Fruit fly (Drosophila melanogaster) whole organism, embryonic: ENCODE measurements around the gene CG16956.

Source experiments
- Bgb ChIP-seq: fragments of 200-800 bp; sonication (Bioruptor generic); IDR thresholded peaks from 2 replicates; pipeline ENCODE4 v1.3.6; 2022; ENCODE audit warnings: missing biosample characterization, missing genetic modification characterization; ENCODE audit not compliant: partially characterized antibody
- BtbVII ChIP-seq: fragments of 200-800 bp; sonication (Bioruptor generic); optimal IDR thresholded peaks from 3 replicates; lab custom pipeline; 2017; ENCODE audit warnings: missing biosample characterization, mild to moderate bottlenecking, missing genetic modification characterization
- CG10979 ChIP-seq: fragments of 200-800 bp; sonication (Bioruptor generic); optimal IDR thresholded peaks from 2 replicates; lab custom pipeline; 2018; ENCODE audit warnings: missing biosample characterization, mild to moderate bottlenecking, missing genetic modification characterization, moderate library complexity
- CG11456 ChIP-seq: fragments of 200-800 bp; sonication (Bioruptor generic); IDR thresholded peaks from 3 replicates; pipeline ENCODE4 v1.3.6; 2022; ENCODE audit warnings: missing biosample characterization, missing genetic modification characterization
- CG12391 ChIP-seq: fragments of 200-800 bp; sonication (Bioruptor generic); optimal IDR thresholded peaks from 3 replicates; lab custom pipeline; 2018; ENCODE audit warnings: missing biosample characterization, mild to moderate bottlenecking, missing genetic modification characterization, moderate library complexity
- CG12769 ChIP-seq: fragments of 200-800 bp; sonication (Bioruptor generic); optimal IDR thresholded peaks from 2 replicates; lab custom pipeline; 2019; ENCODE audit warnings: missing biosample characterization, mild to moderate bottlenecking, missing genetic modification characterization, moderate library complexity
- CG1602 ChIP-seq: fragments of 200-800 bp; sonication (Bioruptor generic); optimal IDR thresholded peaks from 3 replicates; lab custom pipeline; 2016; ENCODE audit warnings: missing biosample characterization, missing genetic modification characterization
- CG1603 ChIP-seq: fragments of 200-800 bp; sonication (Bioruptor generic); optimal IDR thresholded peaks from 2 replicates; lab custom pipeline; 2019; ENCODE audit warnings: missing biosample characterization, mild to moderate bottlenecking, missing genetic modification characterization, moderate library complexity
- CG2875 ChIP-seq: fragments of 200-800 bp; sonication (Bioruptor generic); optimal IDR thresholded peaks from 2 replicates; lab custom pipeline; 2017; ENCODE audit warnings: missing biosample characterization, mild to moderate bottlenecking, missing genetic modification characterization, missing genetic modification reagents
- CG32532 ChIP-seq: fragments of 200-800 bp; sonication (Bioruptor generic); IDR thresholded peaks from 2 replicates; pipeline ENCODE4 v1.3.6; 2022; ENCODE audit warnings: missing biosample characterization, missing genetic modification characterization
- CG4328 ChIP-seq: fragments of 200-800 bp; sonication (Bioruptor generic); optimal IDR thresholded peaks from 3 replicates; lab custom pipeline; 2017; ENCODE audit warnings: missing biosample characterization, missing genetic modification reagents, missing genetic modification characterization
- CG6175 ChIP-seq: fragments of 200-800 bp; sonication (Bioruptor generic); IDR thresholded peaks from 3 replicates; pipeline ENCODE4 v1.3.6; 2022; ENCODE audit warnings: missing biosample characterization, missing genetic modification characterization
- CG7556 ChIP-seq: fragments of 200-800 bp; sonication (Bioruptor generic); optimal IDR thresholded peaks from 2 replicates; lab custom pipeline; 2017; ENCODE audit warnings: missing biosample characterization, mild to moderate bottlenecking, missing genetic modification characterization
- CG8089 ChIP-seq: fragments of 200-800 bp; sonication (Bioruptor generic); optimal IDR thresholded peaks from 3 replicates; lab custom pipeline; 2016; ENCODE audit warnings: missing biosample characterization, missing genetic modification characterization
- CG8924 ChIP-seq: fragments of 200-800 bp; optimal IDR thresholded peaks from 3 replicates; lab custom pipeline; 2019; ENCODE audit warnings: missing biosample characterization, mild to moderate bottlenecking, missing genetic modification characterization, moderate library complexity
- CG9215 ChIP-seq: fragments of 200-800 bp; sonication (Bioruptor generic); IDR thresholded peaks from 2 replicates; pipeline ENCODE4 v1.3.6; 2022; ENCODE audit warnings: missing biosample characterization, missing genetic modification characterization
- Chrac-16 ChIP-seq: fragments of 200-800 bp; sonication (Bioruptor generic); optimal IDR thresholded peaks from 3 replicates; lab custom pipeline; 2016; ENCODE audit warnings: missing biosample characterization, missing genetic modification characterization
- Dp ChIP-seq: fragments of 200-800 bp; sonication (Bioruptor generic); optimal IDR thresholded peaks from 2 replicates; lab custom pipeline; 2018; ENCODE audit warnings: missing biosample characterization, mild to moderate bottlenecking, missing genetic modification characterization, moderate library complexity
- Fer3 ChIP-seq: fragments of 200-800 bp; sonication (Bioruptor generic); optimal IDR thresholded peaks from 2 replicates; lab custom pipeline; 2018; ENCODE audit warnings: missing biosample characterization, mild to moderate bottlenecking, missing genetic modification characterization, moderate library complexity
- Hr51 ChIP-seq, 2 experiments: fragments of 200-800 bp; sonication (Bioruptor generic); optimal IDR thresholded peaks; 2 replicates in 1 of 2; 3 replicates in 1 of 2; lab custom pipeline; 2016 to 2018; ENCODE audit warnings: missing biosample characterization in 2 of 2, missing genetic modification characterization in 2 of 2, mild to moderate bottlenecking in 1 of 2, moderate library complexity in 1 of 2
- Hr78 ChIP-seq, 2 experiments: fragments of 200-800 bp in 1 of 2; fragments of >200 bp in 1 of 2; sonication (Bioruptor generic) in 1 of 2; optimal IDR thresholded peaks; 2 replicates each; lab custom pipeline; 2017 to 2019; ENCODE audit warnings: missing biosample characterization in 2 of 2, missing genetic modification characterization in 2 of 2, mild to moderate bottlenecking in 1 of 2, moderate library complexity in 1 of 2
- Lhr ChIP-seq: fragments of 200-800 bp; sonication (Bioruptor generic); optimal IDR thresholded peaks from 3 replicates; lab custom pipeline; 2017; ENCODE audit warnings: mild to moderate bottlenecking, missing biosample characterization, missing genetic modification reagents, missing genetic modification characterization
- Max ChIP-seq: fragments of 200-800 bp; sonication (Bioruptor generic); optimal IDR thresholded peaks from 2 replicates; lab custom pipeline; 2016; ENCODE audit warnings: missing biosample characterization, mild to moderate bottlenecking, missing genetic modification characterization
- Poxn ChIP-seq: fragments of 200-800 bp; sonication (Bioruptor generic); IDR thresholded peaks from 2 replicates; pipeline ENCODE4 v1.3.6; 2022; ENCODE audit warnings: missing biosample characterization, missing genetic modification characterization
- Ptx1 ChIP-seq: fragments of 200-800 bp; sonication (Bioruptor generic); IDR thresholded peaks from 2 replicates; pipeline ENCODE4 v1.3.6; 2022; ENCODE audit warnings: missing biosample characterization, missing genetic modification characterization
- Sin3A ChIP-seq: fragments of >200 bp; optimal IDR thresholded peaks from 2 replicates; lab custom pipeline; 2018
- Spps ChIP-seq: fragments of 200-800 bp; sonication (Bioruptor generic); optimal IDR thresholded peaks from 2 replicates; lab custom pipeline; 2018; ENCODE audit warnings: missing biosample characterization, mild to moderate bottlenecking, missing genetic modification characterization
- ab ChIP-seq: fragments of 200-800 bp; sonication (Bioruptor generic); optimal IDR thresholded peaks from 2 replicates; lab custom pipeline; 2016; ENCODE audit warnings: missing biosample characterization, missing genetic modification characterization
- amos ChIP-seq: fragments of 200-800 bp; sonication (Bioruptor generic); IDR thresholded peaks from 2 replicates; pipeline ENCODE4 v1.3.6; 2022; ENCODE audit warnings: missing biosample characterization, missing genetic modification characterization; ENCODE audit not compliant: partially characterized antibody
- bcd ChIP-seq: fragments of 200-800 bp; sonication (Bioruptor generic); optimal IDR thresholded peaks from 2 replicates; lab custom pipeline; 2017; ENCODE audit warnings: missing biosample characterization, mild to moderate bottlenecking, missing genetic modification characterization
- cg ChIP-seq: fragments of 200-800 bp; sonication (Bioruptor generic); optimal IDR thresholded peaks from 3 replicates; lab custom pipeline; 2019; ENCODE audit warnings: missing biosample characterization, mild to moderate bottlenecking, missing genetic modification characterization, moderate library complexity
- dan ChIP-seq: fragments of 200-800 bp; sonication (Bioruptor generic); IDR thresholded peaks from 2 replicates; pipeline ENCODE4 v1.3.6; 2022; ENCODE audit warnings: missing biosample characterization, missing genetic modification characterization
- ems ChIP-seq: fragments of 200-800 bp; sonication (Bioruptor generic); optimal IDR thresholded peaks from 3 replicates; lab custom pipeline; 2016; ENCODE audit warnings: missing biosample characterization, missing genetic modification characterization
- fd96Cb ChIP-seq: fragments of 200-800 bp; sonication (Bioruptor generic); optimal IDR thresholded peaks from 2 replicates; lab custom pipeline; 2018; ENCODE audit warnings: missing biosample characterization, mild to moderate bottlenecking, missing genetic modification characterization, moderate library complexity
- jigr1 ChIP-seq: fragments of 200-800 bp; sonication (Bioruptor generic); IDR thresholded peaks from 3 replicates; pipeline ENCODE4 v1.3.6; 2022; ENCODE audit warnings: missing biosample characterization, missing genetic modification characterization
- lov ChIP-seq, 2 experiments: fragments of 200-800 bp in 1 of 2; fragments of >200 bp in 1 of 2; sonication (Bioruptor generic) in 1 of 2; IDR thresholded peaks in 1 of 2; optimal IDR thresholded peaks in 1 of 2; 2 replicates in 1 of 2; 3 replicates in 1 of 2; pipeline versions ENCODE4 v1.3.6 to Lab custom; 2017 to 2022; ENCODE audit warnings: missing biosample characterization in 1 of 2, missing genetic modification characterization in 1 of 2
- mirr ChIP-seq: fragments of 200-800 bp; sonication (Bioruptor generic); optimal IDR thresholded peaks from 3 replicates; lab custom pipeline; 2018; ENCODE audit warnings: missing biosample characterization, mild to moderate bottlenecking, missing genetic modification characterization
- nerfin-1 ChIP-seq: fragments of 200-800 bp; sonication (Bioruptor generic); optimal IDR thresholded peaks from 3 replicates; lab custom pipeline; 2019; ENCODE audit warnings: missing biosample characterization, mild to moderate bottlenecking, missing genetic modification characterization, moderate library complexity
- pho ChIP-seq: fragments of 200-800 bp; sonication (Bioruptor generic); optimal IDR thresholded peaks from 2 replicates; lab custom pipeline; 2016; ENCODE audit warnings: missing biosample characterization, missing genetic modification characterization
- psq ChIP-seq: fragments of 200-800 bp; sonication (Bioruptor generic); optimal IDR thresholded peaks from 2 replicates; lab custom pipeline; 2017; ENCODE audit warnings: missing biosample characterization, missing genetic modification characterization
- pzg ChIP-seq: fragments of 200-800 bp; sonication (Bioruptor generic); optimal IDR thresholded peaks from 3 replicates; lab custom pipeline; 2018; ENCODE audit warnings: missing biosample characterization, mild to moderate bottlenecking, missing genetic modification characterization, moderate library complexity
- sc ChIP-seq, 3 experiments: fragments of >200 bp in 2 of 3; fragments of 200-800 bp in 1 of 3; sonication (Bioruptor generic) in 1 of 3; optimal IDR thresholded peaks; 2 replicates in 2 of 3; 3 replicates in 1 of 3; lab custom pipeline; 2017; ENCODE audit warnings: mild to moderate bottlenecking in 1 of 3, missing biosample characterization in 1 of 3, missing genetic modification characterization in 1 of 3, missing genetic modification reagents in 1 of 3
- scrt ChIP-seq: fragments of 200-800 bp; sonication (Bioruptor generic); optimal IDR thresholded peaks from 2 replicates; lab custom pipeline; 2018; ENCODE audit warnings: missing biosample characterization, mild to moderate bottlenecking, missing genetic modification characterization, moderate library complexity
- seq ChIP-seq: fragments of 200-800 bp; sonication (Bioruptor generic); IDR thresholded peaks from 2 replicates; pipeline ENCODE4 v1.3.6; 2022; ENCODE audit warnings: missing biosample characterization, missing genetic modification characterization
- slou ChIP-seq: fragments of 200-800 bp; sonication (Bioruptor generic); optimal IDR thresholded peaks from 3 replicates; lab custom pipeline; 2016; ENCODE audit warnings: missing biosample characterization, missing genetic modification characterization
- slp2 ChIP-seq: fragments of 200-800 bp; sonication (Bioruptor generic); optimal IDR thresholded peaks from 2 replicates; lab custom pipeline; 2016; ENCODE audit warnings: missing biosample characterization, missing genetic modification characterization
- tgo ChIP-seq: fragments of 200-800 bp; sonication (Bioruptor generic); IDR thresholded peaks from 3 replicates; pipeline ENCODE4 v1.3.6; 2022; ENCODE audit warnings: missing biosample characterization, missing genetic modification characterization
- usp ChIP-seq: fragments of >200 bp; optimal IDR thresholded peaks from 2 replicates; lab custom pipeline; 2017; ENCODE audit warnings: missing biosample characterization, missing genetic modification characterization
- vnd ChIP-seq: fragments of 200-800 bp; sonication (Bioruptor generic); IDR thresholded peaks from 3 replicates; pipeline ENCODE4 v1.3.6; 2022; ENCODE audit warnings: missing biosample characterization, missing genetic modification characterization; ENCODE audit not compliant: partially characterized antibody

Gene CG16956

DNA sequence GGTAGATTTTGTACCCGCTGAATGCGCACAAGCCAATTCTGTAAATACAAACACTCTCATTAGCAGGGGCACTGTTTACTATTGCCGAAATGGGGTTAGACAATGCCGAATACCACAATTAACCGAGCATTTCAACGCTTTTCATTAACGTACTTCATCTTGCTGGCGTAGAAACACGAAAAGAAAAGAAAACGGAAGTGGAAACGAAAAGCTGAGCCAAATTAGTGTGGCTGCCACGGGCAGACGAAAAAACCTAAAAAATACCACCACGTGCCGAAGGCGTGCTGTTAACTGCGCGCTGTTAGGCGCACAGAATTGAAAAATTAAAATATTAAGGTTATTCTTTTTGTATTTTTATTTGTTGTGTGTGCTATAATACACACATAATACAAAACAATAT is 19.5 kb downstream of the CG16956 start, which contains the start of gene RpL24 (continued):
- TF ChIP-seq Chrac-16 (GFP tag; lab: Kevin White, UChicago) (peak; percentile 71), cg (GFP tag; lab: Kevin White, UChicago) (no peak), CG9215 (GFP tag; lab: Robert Waterston, UW) (0 out of 2 replicates have a peak, but pooled peaks have one; percentile 37), ems (GFP tag; lab: Kevin White, UChicago) (peak; percentile 87), BtbVII (GFP tag; lab: Kevin White, UChicago) (peak; percentile 96), CG2875 (GFP tag; lab: Kevin White, UChicago) (peak; percentile 92), dan (no peak), fd96Cb (peak; percentile 50), Sin3A (lab: Kevin White, UChicago) (peak; percentile 1), usp (GFP tag; lab: Kevin White, UChicago) (no peak), CG7556 (peak; percentile 71), slou (GFP tag; lab: Kevin White, UChicago) (peak; percentile 83), mirr (GFP tag; lab: Kevin White, UChicago) (peak; percentile 97), bcd (peak; percentile 95), Spps (tag; lab: Kevin White, UChicago) (peak; percentile 79), CG12391 (tag; lab: Kevin White, UChicago) (peak; percentile 90), Lhr (GFP tag; lab: Kevin White, UChicago) (peak; percentile 89), sc (optimal IDR thresholded peaks at IDR 0.05; lab: Kevin White, UChicago) (no peak), sc (GFP tag; optimal IDR thresholded peaks at IDR 0.05; lab: Kevin White, UChicago) (peak; percentile 88), Fer3 (tag; lab: Kevin White, UChicago) (peak; percentile 93), CG11456 (GFP tag; lab: Robert Waterston, UW) (peak; percentile 94), CG32532 (GFP tag; lab: Robert Waterston, UW) (peak; percentile 94), psq (peak; percentile 83), amos (no peak), pho (GFP tag; lab: Kevin White, UChicago) (peak; percentile 79), CG4328 (GFP tag; lab: Kevin White, UChicago) (peak; percentile 95), Ptx1 (GFP tag; lab: Robert Waterston, UW) (peak; percentile 78), pzg (GFP tag; lab: Kevin White, UChicago) (peak; percentile 88), CG8089 (peak; percentile 92), scrt (peak; percentile 93), lov (optimal IDR thresholded peaks at IDR 0.05; lab: Kevin White, UChicago) (no peak), lov (GFP tag; IDR thresholded peaks at IDR 0.05; lab: Robert Waterston, UW) (peak; percentile 98), CG1602 (GFP tag; lab: Kevin White, UChicago) (peak; percentile 61), CG12769 (no peak), Max (GFP tag; lab: Kevin White, UChicago) (peak; percentile 98), slp2 (peak; percentile 80), Bgb (GFP tag; lab: Robert Waterston, UW) (peak; percentile 29; the same call in 1 of the 2 replicates), CG10979 (tag; lab: Kevin White, UChicago) (peak; percentile 75), CG1603 (tag; lab: Kevin White, UChicago) (peak; percentile 85), Hr78 (GFP tag; optimal IDR thresholded peaks at IDR 0.05; lab: Kevin White, UChicago) (no peak), CG6175 (GFP tag; lab: Robert Waterston, UW) (peak; percentile 84; the same call in 2 of the 3 replicates), CG8924 (peak; percentile 72), tgo (GFP tag; lab: Robert Waterston, UW) (peak; percentile 78), jigr1 (no peak), seq (peak; percentile 80), ab (peak; percentile 40), Dp (GFP tag; lab: Kevin White, UChicago) (peak; percentile 54), nerfin-1 (peak; percentile 85), Poxn (GFP tag; lab: Robert Waterston, UW) (no peak), Hr51 (GFP tag; optimal IDR thresholded peaks at IDR 0.05; lab: Kevin White, UChicago) (peak; percentile 81 to 88), vnd (GFP tag; lab: Robert Waterston, UW) (no peak)
